Worm (Caenorhabditis elegans) whole organism, L4 larva: ENCODE results near the gene Y7A5A.2.

ENCODE experiments used
- R02D3.7 ChIP-seq: fragments of 150-350 bp; sonication (generic microtip); optimal IDR thresholded peaks from 3 replicates; lab custom pipeline; 2014; ENCODE audit warnings: missing biosample characterization, missing genetic modification characterization
- T20F7.1 ChIP-seq: fragments of 200-800 bp; sonication (Bioruptor generic); optimal IDR thresholded peaks from 2 replicates; lab custom pipeline; 2018; ENCODE audit warnings: mild to moderate bottlenecking, missing genetic modification characterization, missing compliant biosample characterization
- Y75B8A.6 ChIP-seq: fragments of 200-800 bp; sonication (Bioruptor generic); IDR thresholded peaks from 2 replicates; pipeline ENCODE4 v1.3.6; 2022; ENCODE audit warnings: missing genetic modification reagents, missing genetic modification characterization, missing compliant biosample characterization
- aha-1 ChIP-seq: fragments of 150-350 bp; peaks from one replicate; lab custom pipeline; 2014; ENCODE audit warnings: missing biosample characterization, missing genetic modification characterization
- aly-2 ChIP-seq: sonication (generic microtip); optimal IDR thresholded peaks from 2 replicates; lab custom pipeline; 2018; ENCODE audit warnings: missing biosample characterization, missing genetic modification characterization
- ama-1 ChIP-seq: fragments of 150-350 bp; optimal IDR thresholded peaks from 2 replicates; lab custom pipeline; 2014; ENCODE audit warnings: inconsistent platforms, mixed read lengths
- ctbp-1 ChIP-seq: fragments of 200-800 bp; sonication (Bioruptor generic); IDR thresholded peaks from 2 replicates; pipeline ENCODE4 v1.3.6; 2022; ENCODE audit warnings: missing genetic modification reagents, missing genetic modification characterization, missing compliant biosample characterization
- daf-12 ChIP-seq: fragments of 150-350 bp; optimal IDR thresholded peaks from 2 replicates; lab custom pipeline; 2014; ENCODE audit warnings: missing biosample characterization, missing genetic modification reagents, missing genetic modification characterization
- daf-16 ChIP-seq, 3 experiments: sonication (generic microtip); optimal IDR thresholded peaks; 2 replicates each; lab custom pipeline; 2016 to 2017; ENCODE audit warnings: missing genetic modification characterization in 3 of 3, missing genetic modification reagents in 3 of 3, mild to moderate bottlenecking in 2 of 3, missing compliant biosample characterization in 2 of 3, missing biosample characterization in 1 of 3, moderate library complexity in 1 of 3
- daf-8 ChIP-seq: fragments of 200-800 bp; sonication (Bioruptor generic); IDR thresholded peaks from 2 replicates; pipeline ENCODE4 v1.3.6; 2022; ENCODE audit warnings: missing genetic modification characterization, missing compliant biosample characterization
- dve-1 ChIP-seq: sonication (generic microtip); optimal IDR thresholded peaks from 2 replicates; lab custom pipeline; 2017; ENCODE audit warnings: antibody characterized with exemption, mild to moderate bottlenecking, missing genetic modification characterization, missing compliant biosample characterization; ENCODE audit not compliant: insufficient read depth
- egl-27 ChIP-seq: sonication (generic microtip); optimal IDR thresholded peaks from 3 replicates; lab custom pipeline; 2017; ENCODE audit warnings: missing biosample characterization, missing genetic modification reagents, missing genetic modification characterization
- gei-8 ChIP-seq: fragments of 200-800 bp; sonication (Bioruptor generic); optimal IDR thresholded peaks from 2 replicates; lab custom pipeline; 2018; ENCODE audit warnings: mild to moderate bottlenecking, missing genetic modification characterization, missing compliant biosample characterization
- hif-1 ChIP-seq, 2 experiments: sonication (generic microtip); optimal IDR thresholded peaks; 2 replicates each; lab custom pipeline; 2016 to 2017; ENCODE audit warnings: missing compliant biosample characterization in 2 of 2, missing genetic modification characterization in 2 of 2, missing genetic modification reagents in 2 of 2, missing genotype in 2 of 2, mild to moderate bottlenecking in 1 of 2
- lin-1 ChIP-seq: fragments of 200-800 bp; sonication (Bioruptor generic); IDR thresholded peaks from 2 replicates; pipeline ENCODE4 v1.3.6; 2022; ENCODE audit warnings: missing genetic modification reagents, missing genetic modification characterization, missing compliant biosample characterization
- lin-15B ChIP-seq: fragments of 150-350 bp; sonication (generic microtip); optimal IDR thresholded peaks from 3 replicates; lab custom pipeline; 2014; ENCODE audit warnings: missing biosample characterization, missing genetic modification characterization
- mdl-1 ChIP-seq, 2 experiments: fragments of 150-350 bp in 1 of 2; sonication (generic microtip) in 1 of 2; optimal IDR thresholded peaks; 2 replicates each; lab custom pipeline; 2014 to 2017; ENCODE audit warnings: missing biosample characterization in 2 of 2, missing genetic modification characterization in 2 of 2
- mes-2 ChIP-seq: sonication (generic microtip); optimal IDR thresholded peaks from 2 replicates; lab custom pipeline; 2016; ENCODE audit warnings: missing genotype, mild to moderate bottlenecking, missing genetic modification characterization, missing compliant biosample characterization; ENCODE audit not compliant: poor library complexity, severe bottlenecking
- nhr-10 ChIP-seq: fragments of 150-350 bp; optimal IDR thresholded peaks from 2 replicates; lab custom pipeline; 2014; ENCODE audit warnings: missing biosample characterization, missing genetic modification characterization
- nhr-102 ChIP-seq: sonication (generic microtip); optimal IDR thresholded peaks from 2 replicates; lab custom pipeline; 2016; ENCODE audit warnings: mild to moderate bottlenecking, missing genetic modification characterization, moderate library complexity, missing compliant biosample characterization
- nhr-237 ChIP-seq: sonication (generic microtip); optimal IDR thresholded peaks from 2 replicates; lab custom pipeline; 2017; ENCODE audit warnings: missing biosample characterization, missing genetic modification characterization
- nhr-25 ChIP-seq: sonication (generic microtip); optimal IDR thresholded peaks from 2 replicates; lab custom pipeline; 2017; ENCODE audit warnings: missing genetic modification characterization, mild to moderate bottlenecking, missing compliant biosample characterization, antibody characterized with exemption, moderate library complexity, borderline replicate concordance; ENCODE audit not compliant: insufficient read depth
- nhr-28 ChIP-seq: fragments of 150-350 bp; optimal IDR thresholded peaks from 2 replicates; lab custom pipeline; 2014; ENCODE audit warnings: missing biosample characterization, missing genetic modification characterization
- nhr-48 ChIP-seq: sonication (generic microtip); optimal IDR thresholded peaks from 2 replicates; lab custom pipeline; 2016; ENCODE audit warnings: mild to moderate bottlenecking, missing genetic modification characterization, missing compliant biosample characterization
- nhr-6 ChIP-seq: fragments of 150-350 bp; optimal IDR thresholded peaks from 2 replicates; lab custom pipeline; 2014; ENCODE audit warnings: missing biosample characterization, missing genetic modification characterization
- nhr-76 ChIP-seq: fragments of 150-350 bp; optimal IDR thresholded peaks from 2 replicates; lab custom pipeline; 2014; ENCODE audit warnings: missing biosample characterization, missing genetic modification characterization
- rbr-2 ChIP-seq: sonication (generic microtip); optimal IDR thresholded peaks from 2 replicates; lab custom pipeline; 2016; ENCODE audit warnings: missing genotype, missing genetic modification characterization, missing compliant biosample characterization
- set-16 ChIP-seq: fragments of 200-800 bp; sonication (Bioruptor generic); IDR thresholded peaks from 2 replicates; pipeline ENCODE4 v1.3.6; 2022; ENCODE audit warnings: missing genetic modification reagents, missing genetic modification characterization, missing compliant biosample characterization
- skn-1 ChIP-seq: fragments of 150-350 bp; optimal IDR thresholded peaks from 2 replicates; lab custom pipeline; 2014; ENCODE audit warnings: missing biosample characterization, missing genetic modification characterization
- snpc-1.2 ChIP-seq: fragments of 200-800 bp; sonication (Bioruptor generic); IDR thresholded peaks from 2 replicates; pipeline ENCODE4 v1.3.6; 2022; ENCODE audit warnings: missing genetic modification reagents, missing genetic modification characterization, missing compliant biosample characterization
- snpc-4 ChIP-seq: fragments of 150-350 bp; optimal IDR thresholded peaks from 2 replicates; lab custom pipeline; 2014; ENCODE audit warnings: missing biosample characterization, missing genetic modification characterization
- spr-1 ChIP-seq: sonication (generic microtip); optimal IDR thresholded peaks from 2 replicates; lab custom pipeline; 2016; ENCODE audit warnings: mild to moderate bottlenecking, missing genetic modification characterization, missing compliant biosample characterization
- spr-3 ChIP-seq: fragments of 200-800 bp; sonication (Bioruptor generic); optimal IDR thresholded peaks from 2 replicates; lab custom pipeline; 2018; ENCODE audit warnings: mild to moderate bottlenecking, missing genetic modification characterization, missing compliant biosample characterization
- tag-97 ChIP-seq: fragments of 200-800 bp; sonication (Bioruptor generic); IDR thresholded peaks from 2 replicates; pipeline ENCODE4 v1.3.6; 2022; ENCODE audit warnings: missing genetic modification characterization, missing compliant biosample characterization
- unc-130 ChIP-seq: sonication (generic microtip); optimal IDR thresholded peaks from 2 replicates; lab custom pipeline; 2016; ENCODE audit warnings: missing genetic modification reagents, missing genetic modification characterization, missing compliant biosample characterization
- unc-62 ChIP-seq, 3 experiments: fragments of 150-350 bp in 1 of 3; sonication (generic microtip); optimal IDR thresholded peaks in 2 of 3; peaks in 1 of 3; 1 replicate in 1 of 3; 2 replicates in 2 of 3; lab custom pipeline; 2014 to 2017; ENCODE audit warnings: missing biosample characterization in 3 of 3, missing genetic modification characterization in 3 of 3, missing genetic modification reagents in 3 of 3, missing genotype in 1 of 3
- zfp-3 ChIP-seq: fragments of 200-800 bp; sonication (Bioruptor generic); conservative IDR thresholded peaks from 2 replicates; pipeline ENCODE4 v1.3.6; 2022; ENCODE audit warnings: missing genetic modification reagents, missing genetic modification characterization, missing compliant biosample characterization
- zip-2 ChIP-seq: fragments of 150-350 bp; optimal IDR thresholded peaks from 2 replicates; lab custom pipeline; 2014; ENCODE audit warnings: missing biosample characterization, missing genetic modification characterization
- ztf-11 ChIP-seq: fragments of 150-350 bp; optimal IDR thresholded peaks from 2 replicates; lab custom pipeline; 2014; ENCODE audit warnings: missing biosample characterization, missing genetic modification characterization

Y7A5A.2 gene

DNA sequence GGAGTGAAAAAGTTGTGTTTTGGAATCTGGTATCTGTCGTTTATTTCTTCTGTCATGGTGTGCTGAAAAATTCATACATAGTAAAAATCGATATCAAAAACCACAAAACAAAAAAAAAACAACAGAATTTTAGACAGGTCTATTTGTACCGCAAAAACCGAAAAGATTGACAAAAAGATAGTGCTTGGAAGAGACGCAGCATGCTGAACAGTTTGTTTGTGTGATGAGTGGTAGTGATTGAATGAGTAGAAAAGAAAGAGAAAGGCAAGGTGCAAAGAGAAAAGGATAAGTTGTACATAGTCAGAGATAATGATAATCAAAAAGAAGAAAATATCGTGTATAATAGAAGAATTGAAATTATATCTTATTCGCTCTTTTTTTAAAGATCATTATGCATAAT lies at the start of gene Y7A5A.2:
Gene Y7A5A.2, minus strand, starts transcription at position 62 of the 400 bp plus-strand sequence.
- TF ChIP-seq unc-130 (GFP tag; lab: Kevin White, UChicago) (no peak), dve-1 (tag; lab: Kevin White, UChicago) (peak; percentile 38), unc-62 (GFP tag; optimal IDR thresholded peaks at IDR 0.05 in 1 of 2; lab: Kevin White, UChicago) (peak in 1 of 2 experiments; percentile 97), unc-62 (tag; optimal IDR thresholded peaks at IDR 0.05; lab: Kevin White, UChicago) (no peak), nhr-6 (tag; lab: Kevin White, UChicago) (no peak), skn-1 (tag; lab: Kevin White, UChicago) (no peak), nhr-28 (tag; lab: Kevin White, UChicago) (peak; percentile 9), daf-16 (GFP tag; optimal IDR thresholded peaks at IDR 0.05; lab: Kevin White, UChicago) (no peak), daf-16 (tag; optimal IDR thresholded peaks at IDR 0.05; lab: Kevin White, UChicago) (peak; percentile 53), zip-2 (tag; lab: Kevin White, UChicago) (no peak)

- no peak for TF ChIP-seq nhr-25 (tag; lab: Kevin White, UChicago)
- no peak for TF ChIP-seq tag-97 (GFP tag; lab: Robert Waterston, UW)
- no peak for TF ChIP-seq nhr-10 (tag; lab: Kevin White, UChicago)
- no peak for TF ChIP-seq snpc-4 (tag; lab: Kevin White, UChicago)
- no peak for TF ChIP-seq daf-12 (tag; lab: Kevin White, UChicago)
- TF ChIP-seq mes-2 (tag; lab: Kevin White, UChicago), result no peak
- no peak for TF ChIP-seq nhr-102 (tag; lab: Kevin White, UChicago)
- TF ChIP-seq spr-3 (GFP tag; lab: Kevin White, UChicago), result no peak
These were observed 49.7 kb upstream of the Y7A5A.2 start, which contains the start of gene Y7A5A.8 for ce11 chrX:15822197-15822596. Y7A5A.8 (plus strand) TSS chrX:15822497.

- TF ChIP-seq zfp-3 (GFP tag; lab: Robert Waterston, UW) (no peak), ztf-11 (tag; lab: Kevin White, UChicago) (no peak), ama-1 (no peak), spr-3 (GFP tag; lab: Kevin White, UChicago) (no peak), aha-1 (peak; percentile 75), mdl-1 (tag; optimal IDR thresholded peaks at IDR 0.05; lab: Kevin White, UChicago) (no peak), unc-62 (GFP tag; optimal IDR thresholded peaks at IDR 0.05 in 1 of 2; lab: Kevin White, UChicago) (peak in 1 of 2 experiments; percentile 74), unc-62 (tag; optimal IDR thresholded peaks at IDR 0.05; lab: Kevin White, UChicago) (no peak)
- TF ChIP-seq, all 104 proteins: peak for 2
These were observed 42.0 kb upstream of the Y7A5A.2 start for ce11 chrX:15814548-15814947.

DNA sequence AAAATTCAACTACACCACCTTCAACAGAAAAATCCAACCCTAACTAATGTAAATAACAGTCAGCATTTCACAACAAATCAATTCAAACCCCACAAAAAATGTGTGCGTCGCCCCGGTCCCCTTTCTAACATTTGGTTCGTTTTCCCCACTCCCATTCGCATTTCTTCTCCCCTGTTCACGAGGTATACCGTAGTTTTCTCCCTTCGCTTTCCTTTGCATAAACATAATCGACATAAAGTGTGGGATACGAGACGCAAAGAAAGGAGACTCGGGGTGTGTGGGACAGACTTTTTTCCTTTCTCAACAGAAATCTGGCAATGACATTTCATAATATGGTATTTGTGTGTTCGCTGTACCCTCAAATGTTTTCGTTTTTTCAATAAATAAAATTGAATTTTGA lies 38.8 kb upstream of the Y7A5A.2 start:
- TF ChIP-seq snpc-4 (tag; lab: Kevin White, UChicago), result no peak
- TF ChIP-seq unc-62 (GFP tag; optimal IDR thresholded peaks at IDR 0.05 in 1 of 2; lab: Kevin White, UChicago), result no peak
- no peak for TF ChIP-seq unc-62 (tag; optimal IDR thresholded peaks at IDR 0.05; lab: Kevin White, UChicago)
- TF ChIP-seq R02D3.7 (tag; lab: Kevin White, UChicago), result no peak
- no peak for TF ChIP-seq snpc-1.2 (GFP tag; lab: Robert Waterston, UW)
- no peak for TF ChIP-seq Y75B8A.6 (GFP tag; lab: Robert Waterston, UW)
- TF ChIP-seq nhr-48, result no peak
- TF ChIP-seq ctbp-1 (GFP tag; lab: Robert Waterston, UW), result no peak
- TF ChIP-seq nhr-76 (tag; lab: Kevin White, UChicago), result no peak
- no peak for TF ChIP-seq daf-8 (GFP tag; lab: Robert Waterston, UW)
- TF ChIP-seq aha-1, result no peak
- TF ChIP-seq nhr-237 (tag; lab: Kevin White, UChicago), result no peak
- no peak for TF ChIP-seq skn-1 (tag; lab: Kevin White, UChicago)
- no peak for TF ChIP-seq gei-8

- no peak for TF ChIP-seq set-16 (GFP tag; lab: Robert Waterston, UW)
- no peak for TF ChIP-seq daf-12 (tag; lab: Kevin White, UChicago)
- TF ChIP-seq hif-1 (tag; optimal IDR thresholded peaks at IDR 0.05; lab: Kevin White, UChicago), result no peak
- no peak for TF ChIP-seq spr-1
- no peak for TF ChIP-seq lin-15B (tag; lab: Kevin White, UChicago)
- no peak for TF ChIP-seq mes-2 (tag; lab: Kevin White, UChicago)
- TF ChIP-seq rbr-2 (tag; lab: Kevin White, UChicago), result no peak
- TF ChIP-seq daf-8 (GFP tag; lab: Robert Waterston, UW), result no peak
- TF ChIP-seq aly-2, result no peak
- no peak for TF ChIP-seq ztf-11 (tag; lab: Kevin White, UChicago)
- TF ChIP-seq nhr-76 (tag; lab: Kevin White, UChicago), result no peak
- TF ChIP-seq unc-62 (GFP tag; optimal IDR thresholded peaks at IDR 0.05 in 1 of 2; lab: Kevin White, UChicago), result no peak
- TF ChIP-seq unc-62 (tag; optimal IDR thresholded peaks at IDR 0.05; lab: Kevin White, UChicago), result no peak
- no peak for TF ChIP-seq lin-1 (GFP tag; lab: Robert Waterston, UW)
- TF ChIP-seq T20F7.1 (GFP tag; lab: Kevin White, UChicago), result no peak
- no peak for TF ChIP-seq egl-27 (tag; lab: Kevin White, UChicago)
- no peak for TF ChIP-seq nhr-28 (tag; lab: Kevin White, UChicago)
- TF ChIP-seq, all 104 proteins: peak for 0
These were observed 31.5 kb upstream of the Y7A5A.2 start, which contains the start of gene Y7A5A.7 for ce11 chrX:15804072-15804471. Y7A5A.7 (minus strand) TSS chrX:15804172.
